Fruit fly (Drosophila melanogaster) whole organism, pupa: Measurements from ENCODE around the gene AANATL2.

Source experiments
- CG10348 ChIP-seq: fragments of 200-800 bp; sonication (Bioruptor generic); IDR thresholded peaks from 2 replicates; pipeline ENCODE4 v1.3.6; 2022; ENCODE audit warnings: missing biosample characterization, missing genetic modification characterization
- CG12605 ChIP-seq: fragments of 200-800 bp; sonication (Bioruptor generic); IDR thresholded peaks from 2 replicates; pipeline ENCODE4 v1.3.6; 2022; ENCODE audit warnings: missing biosample characterization, missing genetic modification characterization
- CG13204 ChIP-seq: fragments of 200-800 bp; sonication (Bioruptor generic); optimal IDR thresholded peaks from 2 replicates; lab custom pipeline; 2018; ENCODE audit warnings: missing biosample characterization, mild to moderate bottlenecking, missing genetic modification characterization, moderate library complexity
- CG14655 ChIP-seq: fragments of 200-800 bp; sonication (Bioruptor generic); optimal IDR thresholded peaks from 3 replicates; lab custom pipeline; 2017; ENCODE audit warnings: mild to moderate bottlenecking, missing biosample characterization, missing genetic modification reagents, missing genetic modification characterization
- CG15710 ChIP-seq: fragments of 200-800 bp; sonication (Bioruptor generic); optimal IDR thresholded peaks from 2 replicates; lab custom pipeline; 2018; ENCODE audit warnings: missing biosample characterization, mild to moderate bottlenecking, missing genetic modification characterization, moderate library complexity
- CG17806 ChIP-seq: fragments of 200-800 bp; sonication (Bioruptor generic); optimal IDR thresholded peaks from 2 replicates; lab custom pipeline; 2018; ENCODE audit warnings: missing biosample characterization, mild to moderate bottlenecking, missing genetic modification characterization, moderate library complexity
- CG32121 ChIP-seq: fragments of 200-800 bp; sonication (Bioruptor generic); IDR thresholded peaks from 2 replicates; pipeline ENCODE4 v1.3.6; 2022; ENCODE audit warnings: missing biosample characterization, missing genetic modification characterization
- CG34367 ChIP-seq: fragments of 200-800 bp; sonication (Bioruptor generic); optimal IDR thresholded peaks from 2 replicates; lab custom pipeline; 2018; ENCODE audit warnings: missing biosample characterization, mild to moderate bottlenecking, missing genetic modification characterization
- CG4496 ChIP-seq: fragments of 200-800 bp; sonication (Bioruptor generic); IDR thresholded peaks from 3 replicates; pipeline ENCODE4 v1.3.6; 2022; ENCODE audit warnings: missing biosample characterization, missing genetic modification characterization
- CG8159 ChIP-seq: fragments of 200-800 bp; sonication (Bioruptor generic); optimal IDR thresholded peaks from 3 replicates; lab custom pipeline; 2018; ENCODE audit warnings: missing biosample characterization, mild to moderate bottlenecking, missing genetic modification characterization, moderate library complexity
- CG8301 ChIP-seq: fragments of 200-800 bp; sonication (Bioruptor generic); optimal IDR thresholded peaks from 2 replicates; lab custom pipeline; 2018; ENCODE audit warnings: missing biosample characterization, mild to moderate bottlenecking, missing genetic modification characterization
- CG9948 ChIP-seq: fragments of 200-800 bp; sonication (Bioruptor generic); optimal IDR thresholded peaks from 2 replicates; lab custom pipeline; 2018; ENCODE audit warnings: missing biosample characterization, mild to moderate bottlenecking, missing genetic modification characterization, moderate library complexity
- D1 ChIP-seq: fragments of 200-800 bp; sonication (Bioruptor generic); optimal IDR thresholded peaks from 2 replicates; lab custom pipeline; 2018; ENCODE audit warnings: missing biosample characterization, mild to moderate bottlenecking, missing genetic modification characterization, moderate library complexity
- EcR ChIP-seq: fragments of 200-800 bp; sonication (Bioruptor generic); optimal IDR thresholded peaks from 3 replicates; lab custom pipeline; 2019; ENCODE audit warnings: missing biosample characterization, missing genetic modification characterization, mild to moderate bottlenecking, moderate library complexity, missing genetic modification reagents
- Ets98B ChIP-seq: fragments of 200-800 bp; sonication (Bioruptor generic); IDR thresholded peaks from 2 replicates; pipeline ENCODE4 v1.3.6; 2022; ENCODE audit warnings: missing biosample characterization, missing genetic modification characterization
- Pif1A ChIP-seq: fragments of 200-800 bp; sonication (Bioruptor generic); optimal IDR thresholded peaks from 3 replicates; lab custom pipeline; 2016; ENCODE audit warnings: missing biosample characterization, missing genetic modification characterization
- Pif1B ChIP-seq: fragments of 200-800 bp; sonication (Bioruptor generic); optimal IDR thresholded peaks from 3 replicates; lab custom pipeline; 2016; ENCODE audit warnings: missing biosample characterization, missing genetic modification characterization
- Snoo ChIP-seq: fragments of 200-800 bp; sonication (Bioruptor generic); optimal IDR thresholded peaks from 3 replicates; lab custom pipeline; 2017; ENCODE audit warnings: missing biosample characterization, mild to moderate bottlenecking, missing genetic modification characterization, inconsistent platforms
- fd96Ca ChIP-seq: fragments of 200-800 bp; sonication (Bioruptor generic); IDR thresholded peaks from 3 replicates; pipeline ENCODE4 v1.3.6; 2022; ENCODE audit warnings: missing biosample characterization, missing genetic modification characterization
- gl ChIP-seq: fragments of 200-800 bp; sonication (Bioruptor generic); optimal IDR thresholded peaks from 2 replicates; lab custom pipeline; 2018; ENCODE audit warnings: missing biosample characterization, mild to moderate bottlenecking, missing genetic modification characterization
- rn ChIP-seq: fragments of 200-800 bp; sonication (Bioruptor generic); IDR thresholded peaks from 2 replicates; pipeline ENCODE4 v1.3.6; 2022; ENCODE audit warnings: missing biosample characterization, missing genetic modification characterization

Gene AANATL2

dm6 chr2L:6241037-6241436 is 14.6 kb upstream of the AANATL2 start:
- TF ChIP-seq CG4496 (GFP tag; lab: Robert Waterston, UW) (no peak), CG12605 (GFP tag; lab: Robert Waterston, UW) (no peak), CG8301 (no peak), CG34367 (no peak)

- no peak for TF ChIP-seq CG34367
- no peak for TF ChIP-seq D1 (tag; lab: Kevin White, UChicago)
- TF ChIP-seq fd96Ca: no peak
- TF ChIP-seq CG9948 (tag; lab: Kevin White, UChicago): no peak
- no peak for TF ChIP-seq CG32121
- no peak for TF ChIP-seq Pif1A (GFP tag; lab: Kevin White, UChicago)
- no peak for TF ChIP-seq CG17806 (tag; lab: Kevin White, UChicago)
- no peak for TF ChIP-seq CG4496 (GFP tag; lab: Robert Waterston, UW)
- no peak for TF ChIP-seq CG12605 (GFP tag; lab: Robert Waterston, UW)
- no peak for TF ChIP-seq Snoo (tag; lab: Kevin White, UChicago)
- TF ChIP-seq CG15710: no peak
- no peak for TF ChIP-seq Ets98B (GFP tag; lab: Robert Waterston, UW)
- no peak for TF ChIP-seq CG10348 (GFP tag; lab: Robert Waterston, UW)
- TF ChIP-seq CG8159: no peak
- no peak for TF ChIP-seq rn (GFP tag; lab: Robert Waterston, UW)
- TF ChIP-seq CG13204 (GFP tag; lab: Kevin White, UChicago): no peak
- TF ChIP-seq CG14655 (GFP tag; lab: Kevin White, UChicago): no peak
Observed at dm6 chr2L:6242026-6242425, 13.6 kb upstream of the AANATL2 start.

- TF ChIP-seq CG8301 (no peak), rn (GFP tag; lab: Robert Waterston, UW) (no peak), CG10348 (GFP tag; lab: Robert Waterston, UW) (no peak), CG4496 (GFP tag; lab: Robert Waterston, UW) (no peak)
Observed at dm6 chr2L:6249421-6249820, 6.2 kb upstream of the AANATL2 start.

- TF ChIP-seq EcR: no peak
- peak; percentile 17 for TF ChIP-seq Pif1A (GFP tag; lab: Kevin White, UChicago)
- TF ChIP-seq CG4496 (GFP tag; lab: Robert Waterston, UW): 0 out of 3 replicates have a peak, but pooled peaks have one; percentile 38
- no peak for TF ChIP-seq CG17806 (tag; lab: Kevin White, UChicago)
- no peak for TF ChIP-seq Pif1B (GFP tag; lab: Kevin White, UChicago)
Observed at dm6 chr2L:6252258-6253004, 3.2 kb upstream of the AANATL2 start.

dm6 chr2L:6253005-6253353 is 2.7 kb upstream of the AANATL2 start, which contains the start of gene Ddr:
Gene Ddr, plus strand, starts transcription at chr2L:6253123.
- 0 out of 2 replicates have a peak, but pooled peaks have one; percentile 41 for TF ChIP-seq CG12605 (GFP tag; lab: Robert Waterston, UW)
- TF ChIP-seq CG13204 (GFP tag; lab: Kevin White, UChicago): peak; percentile 9
- no peak for TF ChIP-seq gl (tag; lab: Kevin White, UChicago)
- TF ChIP-seq CG10348 (GFP tag; lab: Robert Waterston, UW): no peak

- TF ChIP-seq CG17806 (tag; lab: Kevin White, UChicago) (no peak), CG14655 (GFP tag; lab: Kevin White, UChicago) (no peak), CG32121 (no peak), Pif1A (GFP tag; lab: Kevin White, UChicago) (no peak), CG13204 (GFP tag; lab: Kevin White, UChicago) (no peak), CG34367 (no peak), Snoo (tag; lab: Kevin White, UChicago) (no peak), Ets98B (GFP tag; lab: Robert Waterston, UW) (no peak), CG8301 (no peak), D1 (tag; lab: Kevin White, UChicago) (no peak), fd96Ca (no peak), CG10348 (GFP tag; lab: Robert Waterston, UW) (no peak), rn (GFP tag; lab: Robert Waterston, UW) (no peak), CG15710 (no peak), gl (tag; lab: Kevin White, UChicago) (no peak), CG4496 (GFP tag; lab: Robert Waterston, UW) (no peak)
Observed at dm6 chr2L:6259629-6260028, 4.0 kb downstream of the AANATL2 start.

dm6 chr2L:6264390-6264789 is 8.7 kb downstream of the AANATL2 start, which contains the start of gene CG13983:
Gene CG13983, minus strand, starts transcription at chr2L:6264490.
- TF ChIP-seq CG17806 (tag; lab: Kevin White, UChicago) (no peak), D1 (tag; lab: Kevin White, UChicago) (no peak), Pif1B (GFP tag; lab: Kevin White, UChicago) (no peak), CG14655 (GFP tag; lab: Kevin White, UChicago) (no peak), CG10348 (GFP tag; lab: Robert Waterston, UW) (no peak), CG32121 (no peak), CG15710 (no peak), CG12605 (GFP tag; lab: Robert Waterston, UW) (no peak), Ets98B (GFP tag; lab: Robert Waterston, UW) (no peak), rn (GFP tag; lab: Robert Waterston, UW) (no peak), CG9948 (tag; lab: Kevin White, UChicago) (no peak), gl (tag; lab: Kevin White, UChicago) (no peak), CG8301 (no peak), CG8159 (no peak), Pif1A (GFP tag; lab: Kevin White, UChicago) (no peak), fd96Ca (no peak), CG34367 (no peak)
